Fruit fly (Drosophila melanogaster): ENCODE results near the gene IKKbeta.

DNA sequence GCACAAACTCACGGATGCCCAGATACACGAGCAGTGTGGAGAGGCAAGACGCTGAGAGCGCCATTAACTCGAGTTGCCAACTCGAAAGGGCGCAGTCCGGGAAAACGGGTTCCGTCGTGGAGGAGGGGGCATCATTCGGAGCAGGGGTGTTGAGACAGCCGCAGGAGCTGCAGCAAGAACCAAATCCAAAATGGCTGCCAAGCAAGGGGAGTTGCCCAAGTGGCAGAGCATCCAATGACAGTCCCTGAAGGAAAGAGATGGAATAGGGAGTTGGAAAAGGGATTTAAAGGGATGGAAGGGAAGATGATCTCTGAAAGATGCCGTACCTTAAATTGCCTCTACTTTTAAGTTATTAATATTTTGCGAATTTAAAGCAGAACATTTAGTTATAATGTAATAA lies 11.2 kb downstream of the IKKbeta start:
- no peak for TF ChIP-seq psq (optimal IDR thresholded peaks at IDR 0.05)
- no peak for TF ChIP-seq Sin3A (optimal IDR thresholded peaks at IDR 0.05)
- no peak for TF ChIP-seq insv (optimal IDR thresholded peaks at IDR 0.05)
- no peak for TF ChIP-seq h (optimal IDR thresholded peaks at IDR 0.05)
- no peak for TF ChIP-seq Myc (optimal IDR thresholded peaks at IDR 0.05)
- no peak for TF ChIP-seq ttk (optimal IDR thresholded peaks at IDR 0.05)

All from Kc167 (cell line).